ENCODE assay signal across 4 fruit fly cellular contexts in the genomic region with DNA sequence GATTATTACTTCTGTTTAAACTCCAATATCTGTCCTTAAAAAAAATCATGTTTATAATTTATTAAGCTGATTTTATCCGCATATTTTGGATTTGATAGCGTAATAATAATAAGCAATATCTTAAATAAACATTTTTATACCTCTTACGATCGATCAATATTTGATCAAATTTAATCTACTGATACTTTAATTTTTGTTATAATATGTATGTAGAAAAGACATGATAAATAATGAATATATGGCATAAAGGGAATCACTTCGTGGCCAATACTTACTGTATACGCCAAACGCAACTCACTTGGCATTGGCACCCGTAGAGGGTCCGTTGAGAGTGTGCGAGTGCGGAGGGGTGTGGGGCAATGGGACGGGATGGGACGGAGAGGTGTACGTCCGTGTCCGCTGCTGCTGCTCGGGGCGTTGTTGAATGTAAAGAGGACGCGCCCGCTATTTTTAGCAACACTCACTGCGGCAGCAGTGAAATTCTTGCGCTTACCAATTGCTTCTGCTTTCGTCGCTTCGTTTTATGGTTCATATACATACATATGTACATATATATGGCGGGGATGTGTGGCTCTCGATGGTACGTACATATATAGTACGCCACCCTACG.
TF ChIP-seq lines count a peak whose summit lies in the region.

No protein-coding gene starts in this region.

- no peak for TF ChIP-seq CTCF in whole organism, embryonic (GFP tag; optimal IDR thresholded peaks at IDR 0.05; lab: Kevin White, UChicago)

TF ChIP-seq in whole organism, embryonic, 481 proteins besides CTCF, POLR2A, EP300 and RAD21 (continues in another document):
- TF ChIP-seq ci (GFP tag; IDR thresholded peaks at IDR 0.05; lab: Robert Waterston, UW) (no peak), CG18262 (tag; optimal IDR thresholded peaks at IDR 0.05; lab: Kevin White, UChicago) (peak; percentile 18), CG10543 (GFP tag; optimal IDR thresholded peaks at IDR 0.05; lab: Kevin White, UChicago) (peak; percentile 79), Mrtf (GFP tag; IDR thresholded peaks at IDR 0.05; lab: Robert Waterston, UW) (no peak), CG17568 (GFP tag; optimal IDR thresholded peaks at IDR 0.05; lab: Kevin White, UChicago) (no peak), CG5180 (GFP tag; optimal IDR thresholded peaks at IDR 0.05; lab: Kevin White, UChicago) (no peak), Sox100B (GFP tag; optimal IDR thresholded peaks at IDR 0.05; lab: Kevin White, UChicago) (no peak), Oli (tag; optimal IDR thresholded peaks at IDR 0.05; lab: Kevin White, UChicago) (peak; percentile 19), CG15011 (GFP tag; optimal IDR thresholded peaks at IDR 0.05; lab: Kevin White, UChicago) (no peak), en (GFP tag; optimal IDR thresholded peaks at IDR 0.05; lab: Kevin White, UChicago) (no peak), dpn (GFP tag; optimal IDR thresholded peaks at IDR 0.05; lab: Kevin White, UChicago) (peak in 1 of 2 experiments; percentile 8), eve (GFP tag; optimal IDR thresholded peaks at IDR 0.05; lab: Kevin White, UChicago) (no peak), CG31441 (GFP tag; IDR thresholded peaks at IDR 0.05; lab: Robert Waterston, UW) (no peak), mirr (GFP tag; optimal IDR thresholded peaks at IDR 0.05; lab: Kevin White, UChicago) (no peak), CG10209 (GFP tag; optimal IDR thresholded peaks at IDR 0.05; lab: Kevin White, UChicago) (peak; percentile 15), Aef1 (GFP tag; IDR thresholded peaks at IDR 0.05; lab: Robert Waterston, UW) (no peak), gcm2 (GFP tag; optimal IDR thresholded peaks at IDR 0.05; lab: Kevin White, UChicago) (no peak), CG15514 (GFP tag; optimal IDR thresholded peaks at IDR 0.05; lab: Kevin White, UChicago) (no peak), CG1647 (GFP tag; optimal IDR thresholded peaks at IDR 0.05; lab: Kevin White, UChicago) (no peak), ftz-f1 (GFP tag; optimal IDR thresholded peaks at IDR 0.05; lab: Kevin White, UChicago) (peak; percentile 47), MTF-1 (GFP tag; optimal IDR thresholded peaks at IDR 0.05; lab: Kevin White, UChicago; ENCODE audit: borderline replicate concordance) (no peak)

TF ChIP-seq in whole organism, prepupa, 60 proteins besides CTCF, POLR2A, EP300 and RAD21 (continues in another document):
- TF ChIP-seq CG6276 (GFP tag; optimal IDR thresholded peaks at IDR 0.05; lab: Kevin White, UChicago) (peak; percentile 1), Hr38 (GFP tag; optimal IDR thresholded peaks at IDR 0.05; lab: Kevin White, UChicago) (no peak), dac (GFP tag; optimal IDR thresholded peaks at IDR 0.05; lab: Kevin White, UChicago) (no peak), cyc (GFP tag; optimal IDR thresholded peaks at IDR 0.05; lab: Kevin White, UChicago) (no peak), CG15336 (GFP tag; IDR thresholded peaks at IDR 0.05; lab: Robert Waterston, UW) (no peak), CG8319 (GFP tag; optimal IDR thresholded peaks at IDR 0.05; lab: Kevin White, UChicago) (no peak), CG8632 (GFP tag; optimal IDR thresholded peaks at IDR 0.05; lab: Kevin White, UChicago) (peak; percentile 14), Ets21C (GFP tag; optimal IDR thresholded peaks at IDR 0.05; lab: Kevin White, UChicago) (no peak), dsx (GFP tag; optimal IDR thresholded peaks at IDR 0.05; lab: Kevin White, UChicago; ENCODE audit: poor library complexity, severe bottlenecking) (no peak), achi (GFP tag; optimal IDR thresholded peaks at IDR 0.05; lab: Kevin White, UChicago) (peak; percentile 8), Sox15 (GFP tag; optimal IDR thresholded peaks at IDR 0.05; lab: Kevin White, UChicago) (no peak), CG6792 (GFP tag; optimal IDR thresholded peaks at IDR 0.05; lab: Kevin White, UChicago) (no peak), CG10669 (GFP tag; optimal IDR thresholded peaks at IDR 0.05; lab: Kevin White, UChicago) (no peak), Eip78C (GFP tag; lab: Kevin White, UChicago) (peak; percentile 82), Met (GFP tag; optimal IDR thresholded peaks at IDR 0.05; lab: Kevin White, UChicago) (no peak), CG11294 (GFP tag; IDR thresholded peaks at IDR 0.05; lab: Robert Waterston, UW) (no peak), fkh (GFP tag; optimal IDR thresholded peaks at IDR 0.05; lab: Kevin White, UChicago) (no peak), CG4318 (GFP tag; optimal IDR thresholded peaks at IDR 0.05; lab: Kevin White, UChicago) (no peak), svp (GFP tag; lab: Kevin White, UChicago) (peak; percentile 54), spab (GFP tag; optimal IDR thresholded peaks at IDR 0.05; lab: Kevin White, UChicago) (no peak), CG7368 (GFP tag; optimal IDR thresholded peaks at IDR 0.05; lab: Kevin White, UChicago) (no peak), Lpt (GFP tag; optimal IDR thresholded peaks at IDR 0.05; lab: Kevin White, UChicago) (peak; percentile 51), CG3919 (GFP tag; optimal IDR thresholded peaks at IDR 0.05; lab: Kevin White, UChicago) (peak; percentile 11)

TF ChIP-seq in whole organism, pupa, 21 proteins besides CTCF, POLR2A, EP300 and RAD21:
- TF ChIP-seq CG4496 (GFP tag; IDR thresholded peaks at IDR 0.05; lab: Robert Waterston, UW) (peak; percentile 47; the same call in 2 of the 3 replicates), CG8159 (tag; optimal IDR thresholded peaks at IDR 0.05; lab: Kevin White, UChicago) (no peak), CG10348 (GFP tag; IDR thresholded peaks at IDR 0.05; lab: Robert Waterston, UW) (no peak), CG9948 (tag; optimal IDR thresholded peaks at IDR 0.05; lab: Kevin White, UChicago) (peak; percentile 18), CG8301 (tag; optimal IDR thresholded peaks at IDR 0.05; lab: Kevin White, UChicago) (peak; percentile 27), Ets98B (GFP tag; IDR thresholded peaks at IDR 0.05; lab: Robert Waterston, UW) (peak; percentile 20; the same call in 1 of the 2 replicates), CG32121 (GFP tag; IDR thresholded peaks at IDR 0.05; lab: Robert Waterston, UW) (peak; percentile 47; the same call in 1 of the 2 replicates), CG13204 (GFP tag; optimal IDR thresholded peaks at IDR 0.05; lab: Kevin White, UChicago) (peak; percentile 86)

TF ChIP-seq in whole organism, wandering third instar larva, 38 proteins besides CTCF, POLR2A, EP300 and RAD21:
- TF ChIP-seq Jra (GFP tag; optimal IDR thresholded peaks at IDR 0.05; lab: Kevin White, UChicago) (no peak), h (GFP tag; optimal IDR thresholded peaks at IDR 0.05; lab: Kevin White, UChicago) (peak; percentile 8)
